Worm (Caenorhabditis elegans) whole organism, L4/young adult: Measurements from ENCODE around the gene txt-19.

Experiments
- dao-5 ChIP-seq: sonication (generic microtip); optimal IDR thresholded peaks from 2 replicates; lab custom pipeline; 2016; ENCODE audit warnings: missing genotype, missing genetic modification characterization, moderate library complexity, missing compliant biosample characterization
- him-1 ChIP-seq: sonication (generic microtip); optimal IDR thresholded peaks from 2 replicates; lab custom pipeline; 2016; ENCODE audit warnings: missing genotype, missing genetic modification reagents, missing genetic modification characterization, missing compliant biosample characterization

- TF ChIP-seq him-1 (no peak), dao-5 (tag; lab: Kevin White, UChicago) (no peak)
These were observed 34.1 kb upstream of the txt-19 start for ce11 chrIV:12811554-12811953.
